Fruit fly (Drosophila melanogaster): ENCODE results near the gene AP-2sigma.

The AP-2sigma gene

dm6 chr3R:21297387-21297956 lies 27.6 kb upstream of the AP-2sigma start (continued):
- TF ChIP-seq Atf3 (GFP tag; optimal IDR thresholded peaks at IDR 0.05) (peak; percentile 14), gce (GFP tag; IDR thresholded peaks at IDR 0.05) (no peak), pnt (GFP tag; optimal IDR thresholded peaks at IDR 0.05) (peak; percentile 35), pita (GFP tag; optimal IDR thresholded peaks at IDR 0.05) (no peak), tio (GFP tag; optimal IDR thresholded peaks at IDR 0.05) (peak; percentile 32), CG1233 (GFP tag; optimal IDR thresholded peaks at IDR 0.05) (peak; percentile 91), CG14667 (GFP tag; IDR thresholded peaks at IDR 0.05) (no peak), CG15011 (GFP tag; optimal IDR thresholded peaks at IDR 0.05) (peak; percentile 87), cato (GFP tag; optimal IDR thresholded peaks at IDR 0.05; ENCODE audit: borderline replicate concordance) (peak; percentile 19), CG9876 (GFP tag; optimal IDR thresholded peaks at IDR 0.05) (no peak), Meics (GFP tag; optimal IDR thresholded peaks at IDR 0.05) (peak; percentile 78), Lpt (GFP tag; optimal IDR thresholded peaks at IDR 0.05) (no peak), ERR (GFP tag; optimal IDR thresholded peaks at IDR 0.05) (peak; percentile 71), Mrtf (GFP tag; IDR thresholded peaks at IDR 0.05) (no peak), CG10267 (tag; optimal IDR thresholded peaks at IDR 0.05) (peak; percentile 52), ems (GFP tag; optimal IDR thresholded peaks at IDR 0.05) (no peak), Trl (optimal IDR thresholded peaks at IDR 0.05) (peak; percentile 67 to 82), Trl (GFP tag; optimal IDR thresholded peaks at IDR 0.05) (peak; percentile 76), bab2 (GFP tag; optimal IDR thresholded peaks at IDR 0.05) (peak; percentile 75), grn (GFP tag; optimal IDR thresholded peaks at IDR 0.05) (peak; percentile 91), CG12236 (GFP tag; optimal IDR thresholded peaks at IDR 0.05) (peak; percentile 82), CG31365 (tag; optimal IDR thresholded peaks at IDR 0.05) (peak; percentile 79), Rfx (GFP tag; IDR thresholded peaks at IDR 0.05) (no peak), jigr1 (GFP tag; IDR thresholded peaks at IDR 0.05) (no peak), Eip74EF (GFP tag; optimal IDR thresholded peaks at IDR 0.05) (peak in 1 of 2 experiments; percentile 86), ap (GFP tag; IDR thresholded peaks at IDR 0.05) (no peak), CG16863 (GFP tag; optimal IDR thresholded peaks at IDR 0.05) (peak; percentile 69), Abd-B (GFP tag; optimal IDR thresholded peaks at IDR 0.05) (no peak), p53 (GFP tag; optimal IDR thresholded peaks at IDR 0.05) (peak; percentile 14), mld (GFP tag; IDR thresholded peaks at IDR 0.05; ENCODE audit: partially characterized antibody) (no peak), CG10274 (GFP tag; optimal IDR thresholded peaks at IDR 0.05) (peak; percentile 97), fd96Cb (tag; optimal IDR thresholded peaks at IDR 0.05) (peak; percentile 31), CG1024 (GFP tag; IDR thresholded peaks at IDR 0.05) (no peak), Hr51 (GFP tag; optimal IDR thresholded peaks at IDR 0.05) (peak; percentile 16 to 36), Sox102F (GFP tag; optimal IDR thresholded peaks at IDR 0.05) (peak; percentile 55), vvl (GFP tag; IDR thresholded peaks at IDR 0.05) (no peak), CG4282 (GFP tag; optimal IDR thresholded peaks at IDR 0.05) (peak; percentile 54), croc (GFP tag; conservative IDR thresholded peaks at IDR 0.05) (no peak), seq (GFP tag; IDR thresholded peaks at IDR 0.05) (no peak), HmgZ (tag; optimal IDR thresholded peaks at IDR 0.05) (peak; percentile 84), CG5245 (GFP tag; optimal IDR thresholded peaks at IDR 0.05) (no peak), ham (GFP tag; IDR thresholded peaks at IDR 0.05) (no peak), aop (GFP tag; IDR thresholded peaks at IDR 0.05) (no peak), Six4 (GFP tag; optimal IDR thresholded peaks at IDR 0.05) (peak; percentile 51), CG12155 (GFP tag; optimal IDR thresholded peaks at IDR 0.05) (peak; percentile 32), onecut (GFP tag; IDR thresholded peaks at IDR 0.05) (peak; percentile 92), exex (tag; optimal IDR thresholded peaks at IDR 0.05) (peak; percentile 74), Ptx1 (GFP tag; IDR thresholded peaks at IDR 0.05) (no peak), ro (GFP tag; IDR thresholded peaks at IDR 0.05) (no peak), gsb-n (tag; optimal IDR thresholded peaks at IDR 0.05) (peak; percentile 83), tll (GFP tag; optimal IDR thresholded peaks at IDR 0.05) (peak in 1 of 2 experiments; percentile 51)
